Worm (Caenorhabditis elegans): Measurements from ENCODE around the gene R06F6.8.

DNA sequence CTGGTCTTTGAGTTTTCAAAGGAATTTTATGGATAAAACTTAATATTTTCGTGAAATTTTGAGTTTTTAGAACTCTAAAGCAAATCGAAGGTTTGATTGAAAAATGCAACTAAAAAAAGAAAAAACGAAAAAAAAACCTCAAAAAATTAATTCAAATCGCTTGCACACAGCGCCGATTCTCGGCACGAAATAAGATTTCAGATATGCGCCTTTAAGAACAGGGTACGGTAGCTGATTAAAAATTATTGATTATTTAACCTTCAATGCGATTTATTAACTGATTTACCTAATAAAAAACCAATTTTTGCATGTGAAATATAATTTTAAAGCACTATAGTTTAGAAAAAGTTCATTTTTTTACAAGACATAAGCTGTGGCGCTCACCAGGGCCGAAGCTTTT, 33.1 kb upstream of the R06F6.8 start:
- no peak for TF ChIP-seq pha-4 (tag; optimal IDR thresholded peaks at IDR 0.05)
- no peak for TF ChIP-seq nhr-76 (tag; optimal IDR thresholded peaks at IDR 0.05)
- TF ChIP-seq nhr-28 (tag; optimal IDR thresholded peaks at IDR 0.05): no peak
- TF ChIP-seq nhr-12 (tag; optimal IDR thresholded peaks at IDR 0.05): no peak
- TF ChIP-seq blmp-1 (tag; optimal IDR thresholded peaks at IDR 0.05): no peak
- TF ChIP-seq mab-5 (tag; optimal IDR thresholded peaks at IDR 0.05): no peak
- no peak for TF ChIP-seq unc-62 (GFP tag; optimal IDR thresholded peaks at IDR 0.05)
- no peak for TF ChIP-seq snpc-4 (tag; optimal IDR thresholded peaks at IDR 0.05)
- TF ChIP-seq ceh-83 (GFP tag; optimal IDR thresholded peaks at IDR 0.05): no peak
- no peak for TF ChIP-seq lin-32 (GFP tag; optimal IDR thresholded peaks at IDR 0.05)
- no peak for TF ChIP-seq lin-13 (tag; optimal IDR thresholded peaks at IDR 0.05)
- no peak for TF ChIP-seq elt-1 (tag; optimal IDR thresholded peaks at IDR 0.05; ENCODE audit: borderline replicate concordance, insufficient read depth)
- no peak for TF ChIP-seq sptf-1 (tag; optimal IDR thresholded peaks at IDR 0.05)

All from whole organism, mixed stage, embryonic.